Fruit fly (Drosophila melanogaster): ENCODE data around the gene daed.

The daed gene

DNA sequence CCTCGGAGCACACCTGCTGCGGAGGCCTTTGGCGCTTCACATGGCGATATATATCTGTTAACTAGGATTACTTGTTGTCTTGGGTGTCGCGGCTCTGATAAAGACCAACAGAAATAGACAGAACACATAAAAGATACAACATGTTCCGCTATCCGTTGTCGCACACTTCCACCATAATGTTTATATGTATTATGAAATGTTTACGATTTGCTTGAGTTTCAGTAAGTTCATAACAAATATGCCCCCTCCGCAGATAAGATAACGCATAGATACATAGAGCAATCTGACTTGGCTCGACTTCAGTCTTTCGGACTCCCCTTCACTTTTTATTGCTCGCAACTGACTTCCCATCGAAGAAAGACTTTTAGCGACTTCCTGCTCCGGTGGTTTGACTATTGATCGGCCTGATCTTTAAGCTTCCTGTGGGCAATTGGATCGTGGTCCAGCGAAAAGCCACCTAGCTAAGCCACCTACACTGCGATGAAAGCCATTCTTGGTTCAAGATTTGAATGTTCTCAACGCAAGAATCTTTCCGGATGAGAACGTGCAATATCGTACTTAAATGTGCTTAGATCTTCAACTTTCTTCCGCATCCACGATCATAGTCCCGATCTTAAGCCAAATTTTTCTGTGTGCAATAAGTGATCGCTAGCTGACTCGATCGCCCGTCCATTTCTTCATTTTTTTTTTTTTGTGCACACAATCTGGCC, 47.8 kb downstream of the daed start (continued):
- TF ChIP-seq CG17802 (tag; optimal IDR thresholded peaks at IDR 0.05) = no peak
- no peak for TF ChIP-seq Eip74EF (GFP tag; optimal IDR thresholded peaks at IDR 0.05)
- TF ChIP-seq Scr (GFP tag; IDR thresholded peaks at IDR 0.05; ENCODE audit: partially characterized antibody) = no peak
- no peak for TF ChIP-seq phol (tag; optimal IDR thresholded peaks at IDR 0.05)
- TF ChIP-seq gt (GFP tag; IDR thresholded peaks at IDR 0.05) = no peak
- TF ChIP-seq YL-1 (GFP tag; optimal IDR thresholded peaks at IDR 0.05) = peak; percentile 5
- TF ChIP-seq fd3F (GFP tag; optimal IDR thresholded peaks at IDR 0.05) = no peak
- peak; percentile 77 for TF ChIP-seq ATbp (GFP tag; optimal IDR thresholded peaks at IDR 0.05)
- TF ChIP-seq CG7372 (GFP tag; IDR thresholded peaks at IDR 0.05) = no peak
- no peak for TF ChIP-seq bcd (GFP tag; optimal IDR thresholded peaks at IDR 0.05)
- no peak for TF ChIP-seq TFAM (GFP tag; optimal IDR thresholded peaks at IDR 0.05)
- no peak for TF ChIP-seq btn (GFP tag; optimal IDR thresholded peaks at IDR 0.05)
- no peak for TF ChIP-seq Bgb (GFP tag; IDR thresholded peaks at IDR 0.05; ENCODE audit: partially characterized antibody)
- TF ChIP-seq Trl (optimal IDR thresholded peaks at IDR 0.05) = no peak
- TF ChIP-seq Trl (GFP tag; optimal IDR thresholded peaks at IDR 0.05) = no peak
- no peak for TF ChIP-seq Tbp (GFP tag; optimal IDR thresholded peaks at IDR 0.05)
- no peak for TF ChIP-seq CG32532 (GFP tag; IDR thresholded peaks at IDR 0.05)
- no peak for TF ChIP-seq Xbp1 (GFP tag; optimal IDR thresholded peaks at IDR 0.05)
- TF ChIP-seq run (tag; optimal IDR thresholded peaks at IDR 0.05) = peak; percentile 40
- TF ChIP-seq rib (GFP tag; IDR thresholded peaks at IDR 0.05) = no peak
- no peak for TF ChIP-seq gfzf (GFP tag; optimal IDR thresholded peaks at IDR 0.05)
- TF ChIP-seq crc (GFP tag; optimal IDR thresholded peaks at IDR 0.05) = no peak
- no peak for TF ChIP-seq Blimp-1 (GFP tag; optimal IDR thresholded peaks at IDR 0.05)
- TF ChIP-seq CG4617 (GFP tag; optimal IDR thresholded peaks at IDR 0.05; ENCODE audit: borderline replicate concordance) = no peak
- TF ChIP-seq luna (GFP tag; optimal IDR thresholded peaks at IDR 0.05) = no peak
- TF ChIP-seq Dfd (GFP tag; optimal IDR thresholded peaks at IDR 0.05) = no peak
- peak; percentile 19 for TF ChIP-seq cwo (GFP tag; optimal IDR thresholded peaks at IDR 0.05)
- TF ChIP-seq Ravus (GFP tag; IDR thresholded peaks at IDR 0.05) = no peak
- TF ChIP-seq CG10565 (GFP tag; optimal IDR thresholded peaks at IDR 0.05) = no peak
- no peak for TF ChIP-seq Gug (GFP tag; IDR thresholded peaks at IDR 0.05)
- no peak for TF ChIP-seq Dek (tag; optimal IDR thresholded peaks at IDR 0.05)
- TF ChIP-seq pzg (GFP tag; optimal IDR thresholded peaks at IDR 0.05) = no peak
- no peak for TF ChIP-seq E2f2 (GFP tag; IDR thresholded peaks at IDR 0.05)
- peak; percentile 41 for TF ChIP-seq CG15601 (tag; optimal IDR thresholded peaks at IDR 0.05)
- no peak for TF ChIP-seq CG11696 (GFP tag; IDR thresholded peaks at IDR 0.05)
- TF ChIP-seq lab (GFP tag; optimal IDR thresholded peaks at IDR 0.05) = peak; percentile 80
- peak; percentile 73 for TF ChIP-seq wek (GFP tag; optimal IDR thresholded peaks at IDR 0.05)
- no peak for TF ChIP-seq CG7963 (GFP tag; IDR thresholded peaks at IDR 0.05; ENCODE audit: partially characterized antibody)
- peak; percentile 75 for TF ChIP-seq sens (GFP tag)
- TF ChIP-seq CG33213 (GFP tag; optimal IDR thresholded peaks at IDR 0.05) = no peak
- TF ChIP-seq CG2199 (GFP tag; IDR thresholded peaks at IDR 0.05) = no peak
- TF ChIP-seq CG15011 (GFP tag; optimal IDR thresholded peaks at IDR 0.05) = no peak
- no peak for TF ChIP-seq CG14667 (GFP tag; IDR thresholded peaks at IDR 0.05)
- TF ChIP-seq gsb-n (tag; optimal IDR thresholded peaks at IDR 0.05) = no peak
- TF ChIP-seq CG4730 (GFP tag; IDR thresholded peaks at IDR 0.05) = no peak
- peak; percentile 38 for TF ChIP-seq CG1603 (tag; optimal IDR thresholded peaks at IDR 0.05)
- no peak for TF ChIP-seq MBD-R2 (GFP tag; IDR thresholded peaks at IDR 0.05)
- no peak for TF ChIP-seq Nf-YC (tag; optimal IDR thresholded peaks at IDR 0.05)
- TF ChIP-seq klu (GFP tag; IDR thresholded peaks at IDR 0.05) = no peak
- TF ChIP-seq Fer3 (tag; optimal IDR thresholded peaks at IDR 0.05) = peak; percentile 12
